Fruit fly (Drosophila melanogaster) whole organism: ENCODE results near the gene CG33523.

Experiments
- CG8478 ChIP-seq: fragments of >200 bp; optimal IDR thresholded peaks from 2 replicates; lab custom pipeline; 2018; ENCODE audit warnings: inconsistent platforms
- Dll ChIP-seq: fragments of >200 bp; optimal IDR thresholded peaks from 2 replicates; lab custom pipeline; 2017
- EcR ChIP-seq, 2 experiments: fragments of >200 bp; optimal IDR thresholded peaks; 2 replicates each; lab custom pipeline; 2017; ENCODE audit warnings: missing biosample characterization in 2 of 2, missing genetic modification characterization in 2 of 2, missing genetic modification reagents in 2 of 2
- pan ChIP-seq: fragments of >200 bp; optimal IDR thresholded peaks from 2 replicates; lab custom pipeline; 2017
- psq ChIP-seq: fragments of >200 bp; optimal IDR thresholded peaks from 2 replicates; lab custom pipeline; 2017
- usp ChIP-seq: fragments of >200 bp; optimal IDR thresholded peaks from 2 replicates; lab custom pipeline; 2017; ENCODE audit warnings: missing biosample characterization, missing genetic modification characterization, mixed read lengths

Gene CG33523

dm6 chr3L:5923646-5924122 lies at the start of gene CG33523:
TSS of gene CG33523 (plus strand) at chr3L:5923862.
- TF ChIP-seq CG8478 (lab: Kevin White, UChicago): no peak
- TF ChIP-seq psq (lab: Kevin White, UChicago): no peak
- TF ChIP-seq Dll (lab: Kevin White, UChicago): no peak
- TF ChIP-seq EcR (GFP tag; optimal IDR thresholded peaks at IDR 0.05; lab: Kevin White, UChicago): no peak

dm6 chr3L:5878734-5879291 lies 44.8 kb upstream of the CG33523 start:
- no peak for TF ChIP-seq pan (lab: Kevin White, UChicago)
- TF ChIP-seq psq (lab: Kevin White, UChicago): no peak
- TF ChIP-seq EcR (GFP tag; optimal IDR thresholded peaks at IDR 0.05; lab: Kevin White, UChicago): no peak
- no peak for TF ChIP-seq usp (GFP tag; lab: Kevin White, UChicago)

DNA sequence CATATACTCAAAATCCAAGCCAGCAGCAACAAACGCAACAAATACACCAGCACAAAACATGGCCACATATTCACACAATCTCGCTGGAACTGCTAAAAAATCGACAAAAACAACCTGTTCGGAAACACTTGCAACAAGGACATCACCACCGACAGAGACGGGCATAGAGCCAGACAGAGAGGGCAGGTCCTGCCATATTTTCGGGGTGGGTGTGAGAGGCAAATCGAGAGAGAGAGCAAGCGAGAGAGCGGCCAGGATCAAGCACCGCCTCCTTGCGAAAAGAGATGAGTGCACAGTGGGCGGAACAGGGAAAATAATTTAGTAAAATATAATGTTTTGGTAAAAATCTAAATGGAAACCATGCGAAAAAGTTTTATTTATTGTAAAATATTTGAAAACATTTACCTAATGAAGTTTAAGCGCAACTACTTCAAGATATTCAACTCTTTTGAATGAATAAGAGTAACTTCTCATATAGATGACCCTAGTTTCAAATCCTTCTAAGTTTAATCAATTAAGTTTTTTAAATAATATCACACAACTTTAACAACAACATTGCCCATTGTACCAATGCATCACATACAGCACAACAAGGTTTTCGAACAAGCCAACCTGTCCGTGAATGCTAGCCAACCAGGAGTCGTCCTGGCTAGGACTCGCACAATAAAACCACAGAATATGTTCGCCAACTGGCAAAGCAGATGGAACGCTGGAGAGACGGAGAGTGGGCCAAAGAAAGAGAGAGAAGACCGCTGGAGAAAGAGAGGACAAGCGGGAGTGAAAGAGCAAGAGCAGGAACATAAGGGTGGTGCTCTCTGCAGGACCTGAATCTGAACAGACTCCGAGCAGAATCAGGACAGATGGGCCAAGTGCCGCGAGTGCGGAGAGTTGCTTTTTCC lies 42.1 kb upstream of the CG33523 start:
- TF ChIP-seq Dll (lab: Kevin White, UChicago) (no peak), pan (lab: Kevin White, UChicago) (no peak), EcR (GFP tag; optimal IDR thresholded peaks at IDR 0.05; lab: Kevin White, UChicago) (no peak)

DNA sequence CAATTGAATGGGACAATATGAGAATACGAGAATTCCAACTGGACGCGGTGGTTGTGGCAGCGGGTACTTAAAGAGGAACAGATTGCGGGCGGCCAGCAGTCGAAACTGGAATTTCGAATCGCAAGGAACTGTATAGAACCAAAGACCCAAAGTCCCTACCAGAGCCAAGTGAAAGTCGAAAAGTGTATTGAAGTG lies 41.6 kb upstream of the CG33523 start, which contains the start of gene CG13287:
CG13287 (plus strand) TSS at position 96 of the 195 bp plus-strand sequence.
- TF ChIP-seq EcR (GFP tag; optimal IDR thresholded peaks at IDR 0.05; lab: Kevin White, UChicago) (no peak), pan (lab: Kevin White, UChicago) (no peak), Dll (lab: Kevin White, UChicago) (no peak), usp (GFP tag; lab: Kevin White, UChicago) (no peak), psq (lab: Kevin White, UChicago) (no peak), CG8478 (lab: Kevin White, UChicago) (no peak)

DNA sequence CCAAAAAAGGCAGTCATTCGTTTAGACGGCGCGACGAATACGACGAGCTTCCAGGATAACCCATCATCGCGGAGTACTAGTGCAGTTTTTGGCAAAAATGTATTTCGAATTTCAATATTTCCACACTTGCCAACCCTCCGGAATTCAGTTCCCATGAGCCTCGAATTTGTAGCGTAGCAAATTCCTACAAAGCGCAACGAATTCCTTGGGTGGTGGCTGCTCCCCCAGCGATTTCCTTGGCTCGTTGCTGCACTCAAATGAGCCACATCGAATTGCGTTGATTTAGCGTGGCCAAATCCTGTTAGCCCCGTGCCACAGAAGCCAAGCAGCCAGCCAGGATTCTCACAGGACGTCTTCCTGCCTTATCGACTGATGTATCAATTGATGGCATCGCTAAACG lies 38.9 kb upstream of the CG33523 start:
- no peak for TF ChIP-seq psq (lab: Kevin White, UChicago)
- TF ChIP-seq CG8478 (lab: Kevin White, UChicago): no peak
- TF ChIP-seq EcR (GFP tag; optimal IDR thresholded peaks at IDR 0.05; lab: Kevin White, UChicago): no peak
- TF ChIP-seq usp (GFP tag; lab: Kevin White, UChicago): no peak
- TF ChIP-seq pan (lab: Kevin White, UChicago): no peak
- no peak for TF ChIP-seq Dll (lab: Kevin White, UChicago)

DNA sequence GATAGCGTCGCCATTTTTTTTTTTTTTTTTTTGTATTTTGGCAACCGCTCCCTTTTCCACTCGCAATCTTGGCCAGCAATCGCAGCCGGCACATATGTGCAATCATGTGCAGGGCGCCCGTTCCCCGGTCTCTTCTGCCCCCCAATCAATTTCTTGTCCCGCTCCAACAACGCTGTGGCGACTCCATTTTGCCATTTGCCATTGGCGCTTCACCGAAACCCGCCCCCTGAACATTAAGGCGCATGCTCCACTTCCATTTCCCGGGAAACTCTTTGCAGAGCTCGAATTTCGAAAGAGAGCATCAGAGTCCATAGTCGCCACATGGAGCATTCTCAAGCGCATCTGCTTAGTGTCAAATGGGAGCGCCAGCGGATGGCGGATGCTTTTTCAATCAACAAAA lies 32.5 kb upstream of the CG33523 start:
- TF ChIP-seq pan (lab: Kevin White, UChicago) (no peak), usp (GFP tag; lab: Kevin White, UChicago) (no peak), psq (lab: Kevin White, UChicago) (no peak), CG8478 (lab: Kevin White, UChicago) (no peak), EcR (GFP tag; optimal IDR thresholded peaks at IDR 0.05; lab: Kevin White, UChicago) (no peak), Dll (lab: Kevin White, UChicago) (no peak)

DNA sequence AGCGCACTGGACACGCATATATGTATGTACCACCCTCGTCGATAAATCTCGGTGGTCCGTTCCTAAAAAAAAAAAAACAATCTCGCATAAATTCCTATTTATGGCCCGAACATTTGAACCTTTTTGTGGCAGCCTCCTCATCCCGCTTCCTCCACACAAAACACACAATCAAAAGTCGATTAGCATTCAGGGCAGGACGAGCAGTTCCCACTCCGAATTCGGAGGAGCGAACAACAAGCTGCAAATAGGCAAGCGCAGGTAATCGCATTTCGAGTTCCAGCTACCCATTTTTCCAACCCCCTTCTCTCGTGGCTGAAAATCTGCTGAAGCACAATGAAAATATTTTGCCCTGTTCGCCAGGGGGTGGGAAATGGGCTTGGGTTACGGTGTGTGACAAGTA lies 31.9 kb upstream of the CG33523 start:
- TF ChIP-seq EcR (GFP tag; optimal IDR thresholded peaks at IDR 0.05; lab: Kevin White, UChicago) (no peak), CG8478 (lab: Kevin White, UChicago) (no peak), psq (lab: Kevin White, UChicago) (no peak), usp (GFP tag; lab: Kevin White, UChicago) (no peak), Dll (lab: Kevin White, UChicago) (no peak), pan (lab: Kevin White, UChicago) (no peak)

dm6 chr3L:5893063-5893462 lies 30.6 kb upstream of the CG33523 start:
- no peak for TF ChIP-seq psq (lab: Kevin White, UChicago)
- TF ChIP-seq CG8478 (lab: Kevin White, UChicago): no peak
- no peak for TF ChIP-seq usp (GFP tag; lab: Kevin White, UChicago)
- TF ChIP-seq pan (lab: Kevin White, UChicago): no peak
- no peak for TF ChIP-seq EcR (GFP tag; optimal IDR thresholded peaks at IDR 0.05; lab: Kevin White, UChicago)
- TF ChIP-seq Dll (lab: Kevin White, UChicago): no peak

DNA sequence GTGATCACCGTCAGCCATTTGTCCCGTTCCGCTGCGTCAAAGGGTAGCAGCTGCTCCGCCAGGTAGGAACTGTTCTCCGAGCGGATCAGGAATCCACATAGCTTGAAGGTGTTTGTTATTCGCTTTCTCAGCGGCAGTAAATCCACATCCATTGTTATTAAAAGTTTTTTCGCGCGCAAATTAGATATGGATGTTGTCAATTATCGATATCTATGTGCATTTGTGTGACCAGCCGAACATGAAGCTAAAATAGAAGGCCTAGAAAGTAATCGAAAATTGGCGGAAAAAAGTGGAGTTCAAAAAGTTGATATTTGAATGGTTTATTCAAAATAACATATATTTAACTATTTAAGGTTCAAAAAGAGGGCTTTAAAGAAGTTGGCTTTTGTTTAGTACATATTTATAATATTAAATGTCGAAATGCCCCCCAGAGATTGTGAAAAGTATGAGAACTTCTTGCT lies 26.4 kb upstream of the CG33523 start, which contains the start of the genes PolE2 and CG5592:
PolE2 (minus strand) TSS at position 208 of the 461 bp plus-strand sequence.
CG5592 (plus strand) TSS at position 411 of the 461 bp plus-strand sequence.
- TF ChIP-seq pan (lab: Kevin White, UChicago) (no peak), usp (GFP tag; lab: Kevin White, UChicago) (no peak), psq (lab: Kevin White, UChicago) (no peak), EcR (GFP tag; optimal IDR thresholded peaks at IDR 0.05; lab: Kevin White, UChicago) (no peak), Dll (lab: Kevin White, UChicago) (no peak), CG8478 (lab: Kevin White, UChicago) (no peak)

DNA sequence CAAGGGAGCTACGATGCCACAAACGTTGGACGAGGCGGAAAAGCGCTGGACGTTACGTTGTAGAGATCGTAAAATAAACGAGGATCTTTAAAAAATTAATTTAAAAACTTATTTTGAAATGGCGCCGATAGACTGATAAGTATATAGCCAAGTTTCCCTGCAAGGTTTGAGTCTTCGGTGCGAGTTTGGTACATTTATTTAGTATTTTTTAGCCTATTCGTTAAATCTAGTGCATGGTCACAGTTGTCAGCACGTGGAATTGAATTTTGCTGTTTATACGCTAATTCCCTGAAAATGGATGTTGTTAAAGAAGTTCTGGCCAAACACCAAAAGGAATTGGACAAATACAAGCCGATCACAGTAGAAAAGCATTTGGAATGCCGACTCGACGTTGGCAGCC lies 24.4 kb upstream of the CG33523 start, which contains the start of gene CG32409:
CG32409 (plus strand) TSS at position 224 of the 400 bp plus-strand sequence.
- no peak for TF ChIP-seq usp (GFP tag; lab: Kevin White, UChicago)
- no peak for TF ChIP-seq pan (lab: Kevin White, UChicago)
- TF ChIP-seq CG8478 (lab: Kevin White, UChicago): no peak
- no peak for TF ChIP-seq psq (lab: Kevin White, UChicago)
- TF ChIP-seq EcR (GFP tag; optimal IDR thresholded peaks at IDR 0.05; lab: Kevin White, UChicago): no peak
- TF ChIP-seq Dll (lab: Kevin White, UChicago): no peak

DNA sequence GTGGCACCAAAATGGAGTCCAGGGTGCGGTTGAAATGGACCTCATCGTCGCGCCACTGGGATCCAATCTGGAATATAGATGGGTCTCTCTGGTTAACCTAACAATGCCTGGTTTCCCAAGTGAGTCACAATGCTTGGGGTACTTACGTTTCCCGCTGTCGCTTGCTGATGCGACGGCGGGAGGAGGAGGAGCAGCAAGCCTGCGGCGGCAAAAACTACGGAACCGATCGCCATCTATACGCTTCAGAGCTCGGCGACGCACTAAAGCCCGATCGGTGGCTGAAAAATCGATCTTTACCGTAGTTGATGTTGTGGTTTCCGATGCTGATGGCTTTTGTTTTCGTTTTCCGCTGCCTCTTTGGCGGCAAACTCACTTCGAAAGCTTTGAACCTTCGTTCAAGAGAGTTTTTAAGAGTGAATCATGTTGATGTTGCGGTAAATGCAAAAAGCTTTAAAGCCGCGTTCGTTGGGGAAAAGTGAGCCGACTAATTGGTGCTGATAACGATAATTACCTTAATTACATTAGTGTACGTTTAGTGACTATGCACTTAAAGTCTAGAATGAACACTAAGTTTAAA lies 21.4 kb upstream of the CG33523 start, which contains the start of gene QC:
QC (minus strand) TSS at position 268 of the 577 bp plus-strand sequence.
- no peak for TF ChIP-seq Dll (lab: Kevin White, UChicago)
